Fruit fly (Drosophila melanogaster) whole organism, embryonic: ENCODE results near the gene hog.

Source experiments
- ATbp ChIP-seq: fragments of 200-800 bp; sonication (Bioruptor generic); optimal IDR thresholded peaks from 2 replicates; lab custom pipeline; 2017; ENCODE audit warnings: missing biosample characterization, mild to moderate bottlenecking, missing genetic modification characterization, missing genetic modification reagents
- Asciz ChIP-seq: fragments of 200-800 bp; sonication (Bioruptor generic); optimal IDR thresholded peaks from 2 replicates; lab custom pipeline; 2017; ENCODE audit warnings: missing biosample characterization, mild to moderate bottlenecking, missing genetic modification characterization, missing genetic modification reagents
- Awh ChIP-seq: fragments of 200-800 bp; sonication (Bioruptor generic); IDR thresholded peaks from 2 replicates; pipeline ENCODE4, ENCODE4 v1.3.6; 2022; ENCODE audit warnings: missing biosample characterization, missing genetic modification characterization
- Blimp-1 ChIP-seq: fragments of 200-800 bp; sonication (Bioruptor generic); optimal IDR thresholded peaks from 3 replicates; lab custom pipeline; 2018; ENCODE audit warnings: missing biosample characterization, missing genetic modification characterization, mild to moderate bottlenecking, moderate library complexity, missing genetic modification reagents
- CG11456 ChIP-seq: fragments of 200-800 bp; sonication (Bioruptor generic); IDR thresholded peaks from 3 replicates; pipeline ENCODE4 v1.3.6; 2022; ENCODE audit warnings: missing biosample characterization, missing genetic modification characterization
- CG13287 ChIP-seq: fragments of 200-800 bp; sonication (Bioruptor generic); IDR thresholded peaks from 2 replicates; pipeline ENCODE4 v1.3.6; 2022; ENCODE audit warnings: missing biosample characterization, missing genetic modification characterization; ENCODE audit not compliant: partially characterized antibody
- CG13424 ChIP-seq: fragments of 200-800 bp; sonication (Bioruptor generic); optimal IDR thresholded peaks from 2 replicates; lab custom pipeline; 2019; ENCODE audit warnings: missing biosample characterization, mild to moderate bottlenecking, missing genetic modification characterization, moderate library complexity
- CG14050 ChIP-seq: fragments of 200-800 bp; sonication (Bioruptor generic); IDR thresholded peaks from 3 replicates; pipeline ENCODE4 v1.3.6; 2022; ENCODE audit warnings: missing biosample characterization, missing genetic modification characterization
- CG14965 ChIP-seq: fragments of 200-800 bp; sonication (Bioruptor generic); optimal IDR thresholded peaks from 2 replicates; lab custom pipeline; 2016; ENCODE audit warnings: missing biosample characterization, missing genetic modification characterization, borderline replicate concordance
- CG15269 ChIP-seq: fragments of 200-800 bp; sonication (Bioruptor generic); optimal IDR thresholded peaks from 2 replicates; lab custom pipeline; 2018; ENCODE audit warnings: missing biosample characterization, mild to moderate bottlenecking, missing genetic modification characterization, moderate library complexity
- CG1529 ChIP-seq: fragments of 200-800 bp; sonication (Bioruptor generic); optimal IDR thresholded peaks from 3 replicates; lab custom pipeline; 2018; ENCODE audit warnings: missing biosample characterization, missing genetic modification characterization
- CG15514 ChIP-seq: fragments of 200-800 bp; sonication (Bioruptor generic); optimal IDR thresholded peaks from 3 replicates; lab custom pipeline; 2017; ENCODE audit warnings: missing biosample characterization, missing genetic modification characterization, mild to moderate bottlenecking, moderate library complexity, missing genetic modification reagents
- CG2678 ChIP-seq: fragments of 200-800 bp; sonication (Bioruptor generic); optimal IDR thresholded peaks from 3 replicates; lab custom pipeline; 2019; ENCODE audit warnings: missing biosample characterization, mild to moderate bottlenecking, missing genetic modification characterization, moderate library complexity
- CG30403 ChIP-seq: fragments of 200-800 bp; sonication (Bioruptor generic); optimal IDR thresholded peaks from 3 replicates; lab custom pipeline; 2016; ENCODE audit warnings: missing biosample characterization, missing genetic modification characterization
- CG31224 ChIP-seq: fragments of 200-800 bp; sonication (Bioruptor generic); IDR thresholded peaks from 2 replicates; pipeline ENCODE4 v1.3.6; 2022; ENCODE audit warnings: missing biosample characterization, missing genetic modification characterization
- CG31441 ChIP-seq: fragments of 200-800 bp; sonication (Bioruptor generic); IDR thresholded peaks from 2 replicates; pipeline ENCODE4 v1.3.6; 2022; ENCODE audit warnings: missing biosample characterization, missing genetic modification characterization
- CG3163 ChIP-seq: fragments of 200-800 bp; sonication (Bioruptor generic); optimal IDR thresholded peaks from 3 replicates; lab custom pipeline; 2016; ENCODE audit warnings: missing biosample characterization, missing genetic modification characterization
- CG32772 ChIP-seq: fragments of 200-800 bp; sonication (Bioruptor generic); IDR thresholded peaks from 2 replicates; pipeline ENCODE4 v1.3.6; 2022; ENCODE audit warnings: missing biosample characterization, missing genetic modification characterization
- CG3281 ChIP-seq: fragments of 200-800 bp; sonication (Bioruptor generic); optimal IDR thresholded peaks from 3 replicates; lab custom pipeline; 2017; ENCODE audit warnings: missing biosample characterization, mild to moderate bottlenecking, missing genetic modification characterization
- CG4617 ChIP-seq: fragments of 200-800 bp; sonication (Bioruptor generic); optimal IDR thresholded peaks from 3 replicates; lab custom pipeline; 2016; ENCODE audit warnings: missing biosample characterization, missing genetic modification characterization, borderline replicate concordance
- CG7928 ChIP-seq: fragments of 200-800 bp; sonication (Bioruptor generic); optimal IDR thresholded peaks from 2 replicates; lab custom pipeline; 2017; ENCODE audit warnings: missing biosample characterization, mild to moderate bottlenecking, missing genetic modification characterization
- Chrac-16 ChIP-seq: fragments of 200-800 bp; sonication (Bioruptor generic); optimal IDR thresholded peaks from 3 replicates; lab custom pipeline; 2016; ENCODE audit warnings: missing biosample characterization, missing genetic modification characterization
- H2.0 ChIP-seq: fragments of 200-800 bp; sonication (Bioruptor generic); IDR thresholded peaks from 2 replicates; pipeline ENCODE4 v1.3.6; 2022; ENCODE audit warnings: missing biosample characterization, missing genetic modification characterization
- HmgZ ChIP-seq: fragments of 200-800 bp; sonication (Bioruptor generic); optimal IDR thresholded peaks from 2 replicates; lab custom pipeline; 2018; ENCODE audit warnings: missing biosample characterization, mild to moderate bottlenecking, missing genetic modification characterization
- Hmr ChIP-seq: fragments of 200-800 bp; sonication (Bioruptor generic); optimal IDR thresholded peaks from 3 replicates; lab custom pipeline; 2017; ENCODE audit warnings: mild to moderate bottlenecking, missing biosample characterization, missing genetic modification reagents, missing genetic modification characterization
- MESR4 ChIP-seq: fragments of 200-800 bp; sonication (Bioruptor generic); optimal IDR thresholded peaks from 2 replicates; lab custom pipeline; 2018; ENCODE audit warnings: missing biosample characterization, mild to moderate bottlenecking, missing genetic modification characterization, moderate library complexity
- NFAT ChIP-seq: fragments of 200-800 bp; sonication (Bioruptor generic); IDR thresholded peaks from 2 replicates; pipeline ENCODE4 v1.3.6; 2022; ENCODE audit warnings: missing biosample characterization, missing genetic modification characterization
- Nf-YA ChIP-seq: fragments of 200-800 bp; sonication (Bioruptor generic); IDR thresholded peaks from 2 replicates; pipeline ENCODE4 v1.3.6; 2022; ENCODE audit warnings: missing biosample characterization, missing genetic modification characterization
- Ravus ChIP-seq: fragments of 200-800 bp; sonication (Bioruptor generic); IDR thresholded peaks from 2 replicates; pipeline ENCODE4 v1.3.6; 2022; ENCODE audit warnings: missing biosample characterization, missing genetic modification characterization
- Rx ChIP-seq: fragments of 200-800 bp; sonication (Bioruptor generic); IDR thresholded peaks from 2 replicates; pipeline ENCODE4 v1.3.6; 2022; ENCODE audit warnings: missing biosample characterization, missing genetic modification characterization
- Sox100B ChIP-seq: fragments of 200-800 bp; sonication (Bioruptor generic); optimal IDR thresholded peaks from 3 replicates; lab custom pipeline; 2018; ENCODE audit warnings: missing biosample characterization, mild to moderate bottlenecking, missing genetic modification characterization
- Sox102F ChIP-seq: fragments of 200-800 bp; sonication (Bioruptor generic); optimal IDR thresholded peaks from 2 replicates; lab custom pipeline; 2018; ENCODE audit warnings: missing biosample characterization, mild to moderate bottlenecking, missing genetic modification characterization, moderate library complexity
- Xrp1 ChIP-seq: fragments of 200-800 bp; sonication (Bioruptor generic); IDR thresholded peaks from 2 replicates; pipeline ENCODE4 v1.3.6; 2022; ENCODE audit warnings: missing biosample characterization, missing genetic modification characterization
- ash1 ChIP-seq: fragments of 200-800 bp; sonication (Bioruptor generic); optimal IDR thresholded peaks from 2 replicates; lab custom pipeline; 2018; ENCODE audit warnings: missing biosample characterization, mild to moderate bottlenecking, missing genetic modification characterization
- cwo ChIP-seq: fragments of 200-800 bp; sonication (Bioruptor generic); optimal IDR thresholded peaks from 3 replicates; lab custom pipeline; 2017; ENCODE audit warnings: missing biosample characterization, missing genetic modification characterization, mild to moderate bottlenecking, moderate library complexity, missing genetic modification reagents
- eyg ChIP-seq: fragments of 200-800 bp; sonication (Bioruptor generic); optimal IDR thresholded peaks from 3 replicates; lab custom pipeline; 2016; ENCODE audit warnings: missing biosample characterization, missing genetic modification characterization
- gsb-n ChIP-seq: fragments of 200-800 bp; sonication (Bioruptor generic); optimal IDR thresholded peaks from 3 replicates; lab custom pipeline; 2018; ENCODE audit warnings: missing biosample characterization, mild to moderate bottlenecking, missing genetic modification characterization
- gt ChIP-seq: fragments of 200-800 bp; sonication (Bioruptor generic); IDR thresholded peaks from 2 replicates; pipeline ENCODE4 v1.3.6; 2022; ENCODE audit warnings: missing biosample characterization, missing genetic modification characterization
- hkb ChIP-seq, 2 experiments: fragments of 200-800 bp in 1 of 2; fragments of >200 bp in 1 of 2; sonication (Bioruptor generic) in 1 of 2; IDR thresholded peaks in 1 of 2; optimal IDR thresholded peaks in 1 of 2; 2 replicates each; pipeline versions ENCODE4 v1.3.6 to Lab custom; 2017 to 2022; ENCODE audit warnings: missing biosample characterization in 1 of 2, missing genetic modification characterization in 1 of 2
- insv ChIP-seq, 2 experiments: fragments of 200-800 bp; sonication (Bioruptor generic); optimal IDR thresholded peaks; 3 replicates each; lab custom pipeline; 2016 to 2018; ENCODE audit warnings: missing biosample characterization in 2 of 2, missing genetic modification characterization in 2 of 2
- jing ChIP-seq: fragments of 200-800 bp; sonication (Bioruptor generic); optimal IDR thresholded peaks from 2 replicates; lab custom pipeline; 2018; ENCODE audit warnings: missing biosample characterization, mild to moderate bottlenecking, missing genetic modification characterization
- lab ChIP-seq: fragments of 200-800 bp; sonication (Bioruptor generic); optimal IDR thresholded peaks from 3 replicates; lab custom pipeline; 2017; ENCODE audit warnings: missing biosample characterization, missing genetic modification characterization, mild to moderate bottlenecking, moderate library complexity, missing genetic modification reagents
- onecut ChIP-seq: fragments of 200-800 bp; sonication (Bioruptor generic); IDR thresholded peaks from 2 replicates; pipeline ENCODE4 v1.3.6; 2022; ENCODE audit warnings: missing biosample characterization, missing genetic modification characterization
- psq ChIP-seq: fragments of 200-800 bp; sonication (Bioruptor generic); optimal IDR thresholded peaks from 2 replicates; lab custom pipeline; 2017; ENCODE audit warnings: missing biosample characterization, missing genetic modification characterization
- pum ChIP-seq: fragments of 200-800 bp; sonication (Bioruptor generic); optimal IDR thresholded peaks from 2 replicates; lab custom pipeline; 2016; ENCODE audit warnings: missing biosample characterization, missing genetic modification characterization
- seq ChIP-seq: fragments of 200-800 bp; sonication (Bioruptor generic); IDR thresholded peaks from 2 replicates; pipeline ENCODE4 v1.3.6; 2022; ENCODE audit warnings: missing biosample characterization, missing genetic modification characterization
- tin ChIP-seq: fragments of 200-800 bp; sonication (Bioruptor generic); optimal IDR thresholded peaks from 3 replicates; lab custom pipeline; 2016; ENCODE audit warnings: missing biosample characterization, missing genetic modification characterization
- tio ChIP-seq: fragments of 200-800 bp; sonication (Bioruptor generic); optimal IDR thresholded peaks from 2 replicates; lab custom pipeline; 2017; ENCODE audit warnings: missing biosample characterization, missing genetic modification characterization, inconsistent platforms
- toy ChIP-seq: fragments of 200-800 bp; sonication (Bioruptor generic); IDR thresholded peaks from 2 replicates; pipeline ENCODE4 v1.3.6; 2022; ENCODE audit warnings: missing biosample characterization, missing genetic modification characterization
- twi ChIP-seq: fragments of 200-800 bp; optimal IDR thresholded peaks from 2 replicates; lab custom pipeline; 2019; ENCODE audit warnings: missing biosample characterization, mild to moderate bottlenecking, missing genetic modification characterization, moderate library complexity
- wek ChIP-seq: fragments of 200-800 bp; sonication (Bioruptor generic); optimal IDR thresholded peaks from 3 replicates; lab custom pipeline; 2018; ENCODE audit warnings: missing biosample characterization, mild to moderate bottlenecking, missing genetic modification characterization, moderate library complexity

hog gene

dm6 chrX:14669233-14669632 is 49.5 kb downstream of the hog start (continued):
- TF ChIP-seq insv (GFP tag; optimal IDR thresholded peaks at IDR 0.05; lab: Kevin White, UChicago) (no peak), Asciz (GFP tag; lab: Kevin White, UChicago) (no peak), CG14965 (GFP tag; lab: Kevin White, UChicago) (no peak), pum (GFP tag; lab: Kevin White, UChicago) (no peak), onecut (GFP tag; lab: Robert Waterston, UW) (no peak), H2.0 (GFP tag; lab: Robert Waterston, UW) (no peak), tin (peak; percentile 6), Sox100B (GFP tag; lab: Kevin White, UChicago) (peak; percentile 43), Xrp1 (GFP tag; lab: Robert Waterston, UW) (peak; percentile 15; the same call in 1 of the 2 replicates), eyg (GFP tag; lab: Kevin White, UChicago) (no peak), CG13424 (tag; lab: Kevin White, UChicago) (peak; percentile 40), Nf-YA (no peak), toy (no peak), HmgZ (tag; lab: Kevin White, UChicago) (no peak), CG31224 (no peak), ATbp (GFP tag; lab: Kevin White, UChicago) (no peak), CG32772 (GFP tag; lab: Robert Waterston, UW) (no peak), CG1529 (GFP tag; lab: Kevin White, UChicago) (no peak), CG14050 (no peak), Blimp-1 (GFP tag; lab: Kevin White, UChicago) (peak; percentile 59), cwo (no peak), hkb (optimal IDR thresholded peaks at IDR 0.05; lab: Kevin White, UChicago) (no peak), hkb (GFP tag; IDR thresholded peaks at IDR 0.05; lab: Robert Waterston, UW) (no peak), Rx (GFP tag; lab: Robert Waterston, UW) (no peak), tio (peak; percentile 12), CG15269 (tag; lab: Kevin White, UChicago) (peak; percentile 28), CG30403 (peak; percentile 48), CG31441 (peak; percentile 62; the same call in 1 of the 2 replicates), wek (GFP tag; lab: Kevin White, UChicago) (no peak), Awh (GFP tag; lab: Robert Waterston, UW) (no peak), ash1 (GFP tag; lab: Kevin White, UChicago) (no peak), psq (no peak), lab (GFP tag; lab: Kevin White, UChicago) (peak; percentile 19), Chrac-16 (GFP tag; lab: Kevin White, UChicago) (no peak), CG11456 (GFP tag; lab: Robert Waterston, UW) (no peak), gsb-n (tag; lab: Kevin White, UChicago) (peak; percentile 3), Sox102F (GFP tag; lab: Kevin White, UChicago) (peak; percentile 51), MESR4 (no peak), CG13287 (GFP tag; lab: Robert Waterston, UW) (no peak), gt (GFP tag; lab: Robert Waterston, UW) (no peak), CG15514 (GFP tag; lab: Kevin White, UChicago) (no peak), CG4617 (GFP tag; lab: Kevin White, UChicago) (no peak), CG3281 (GFP tag; lab: Kevin White, UChicago) (peak; percentile 7), seq (no peak), jing (GFP tag; lab: Kevin White, UChicago) (no peak), CG3163 (GFP tag; lab: Kevin White, UChicago) (no peak), CG7928 (GFP tag; lab: Kevin White, UChicago) (no peak), twi (tag; lab: Kevin White, UChicago) (no peak), NFAT (GFP tag; lab: Robert Waterston, UW) (no peak), Hmr (GFP tag; lab: Kevin White, UChicago) (peak; percentile 14), CG2678 (tag; lab: Kevin White, UChicago) (peak; percentile 60), Ravus (GFP tag; lab: Robert Waterston, UW) (no peak)
